Fruit fly (Drosophila melanogaster) whole organism, wandering third instar larva: ENCODE measurements around the gene CG7430.

Experiments
- CG9705 ChIP-seq: fragments of 200-800 bp; sonication (Bioruptor generic); optimal IDR thresholded peaks from 2 replicates; lab custom pipeline; 2018; ENCODE audit warnings: missing biosample characterization, mild to moderate bottlenecking, missing genetic modification characterization
- CrebA ChIP-seq: fragments of 200-800 bp; sonication (Bioruptor generic); optimal IDR thresholded peaks from 2 replicates; lab custom pipeline; 2016; ENCODE audit warnings: missing biosample characterization, mild to moderate bottlenecking, missing genetic modification characterization, borderline replicate concordance
- Dfd ChIP-seq: fragments of >200 bp; optimal IDR thresholded peaks from 2 replicates; lab custom pipeline; 2017; ENCODE audit warnings: missing biosample characterization, missing genetic modification characterization
- Dif ChIP-seq: fragments of 200-275, 200-300 bp; sonication (Bioruptor generic); optimal IDR thresholded peaks from 2 replicates; lab custom pipeline; 2018; ENCODE audit warnings: missing biosample characterization, missing genetic modification characterization; ENCODE audit not compliant: partially characterized antibody
- GATAd ChIP-seq: sonication (Bioruptor generic); optimal IDR thresholded peaks from 2 replicates; lab custom pipeline; 2016; ENCODE audit warnings: missing biosample characterization, missing genetic modification characterization
- Hnf4 ChIP-seq: fragments of 200-800 bp; sonication (Bioruptor generic); optimal IDR thresholded peaks from 2 replicates; lab custom pipeline; 2016; ENCODE audit warnings: missing biosample characterization, mild to moderate bottlenecking, missing genetic modification characterization
- Hr83 ChIP-seq: fragments of 200-300 bp; sonication (Bioruptor generic); optimal IDR thresholded peaks from 2 replicates; lab custom pipeline; 2016; ENCODE audit warnings: missing biosample characterization, mild to moderate bottlenecking, missing genetic modification characterization, moderate library complexity; ENCODE audit not compliant: poor library complexity, severe bottlenecking
- Mio ChIP-seq: sonication (Bioruptor generic); optimal IDR thresholded peaks from 2 replicates; lab custom pipeline; 2016; ENCODE audit warnings: missing biosample characterization, missing genetic modification characterization
- Myc ChIP-seq: fragments of >200 bp; optimal IDR thresholded peaks from 2 replicates; lab custom pipeline; 2017
- N ChIP-seq: fragments of >200 bp; optimal IDR thresholded peaks from 2 replicates; lab custom pipeline; 2018; ENCODE audit warnings: missing biosample characterization, missing external identifiers, missing genetic modification characterization
- OdsH ChIP-seq: fragments of 200-800 bp; sonication (Bioruptor generic); optimal IDR thresholded peaks from 2 replicates; lab custom pipeline; 2016; ENCODE audit warnings: missing biosample characterization, mild to moderate bottlenecking, missing genetic modification characterization
- Rel ChIP-seq, 2 experiments: fragments of 200-800 bp; sonication (Bioruptor generic) in 1 of 2; optimal IDR thresholded peaks; 2 replicates in 1 of 2; 3 replicates in 1 of 2; lab custom pipeline; 2016 to 2019; ENCODE audit warnings: mild to moderate bottlenecking in 2 of 2, missing biosample characterization in 2 of 2, missing genetic modification characterization in 2 of 2, moderate library complexity in 1 of 2
- Sp1 ChIP-seq: fragments of 200-800 bp; sonication (Bioruptor generic); optimal IDR thresholded peaks from 3 replicates; lab custom pipeline; 2019; ENCODE audit warnings: missing biosample characterization, mild to moderate bottlenecking, missing genetic modification characterization, moderate library complexity
- Vsx2 ChIP-seq: fragments of 200-300, 225-300 bp; sonication (Bioruptor generic); optimal IDR thresholded peaks from 2 replicates; lab custom pipeline; 2018; ENCODE audit warnings: missing biosample characterization, missing genetic modification characterization; ENCODE audit not compliant: partially characterized antibody
- br ChIP-seq: fragments of 200-800 bp; sonication (Bioruptor generic); optimal IDR thresholded peaks from 2 replicates; lab custom pipeline; 2016; ENCODE audit warnings: missing biosample characterization, missing genetic modification characterization
- brk ChIP-seq: fragments of 200-800 bp; sonication (Bioruptor generic); optimal IDR thresholded peaks from 2 replicates; lab custom pipeline; 2016; ENCODE audit warnings: missing biosample characterization, mild to moderate bottlenecking, missing genetic modification characterization
- dmrt93B ChIP-seq: fragments of 200-800 bp; sonication (Bioruptor generic); optimal IDR thresholded peaks from 2 replicates; lab custom pipeline; 2018; ENCODE audit warnings: missing biosample characterization, mild to moderate bottlenecking, missing genetic modification characterization
- dsf ChIP-seq: sonication (Bioruptor generic); optimal IDR thresholded peaks from 2 replicates; lab custom pipeline; 2016; ENCODE audit warnings: missing biosample characterization, missing genetic modification characterization, borderline replicate concordance
- ey ChIP-seq: fragments of 200-800 bp; sonication (Bioruptor generic); optimal IDR thresholded peaks from 2 replicates; lab custom pipeline; 2016; ENCODE audit warnings: missing biosample characterization, missing genetic modification characterization
- foxo ChIP-seq, 2 experiments: fragments of 200-800 bp; sonication (Bioruptor generic); optimal IDR thresholded peaks; 2 replicates in 1 of 2; 3 replicates in 1 of 2; lab custom pipeline; 2016 to 2017; ENCODE audit warnings: missing biosample characterization in 2 of 2, missing genetic modification characterization in 2 of 2
- fru ChIP-seq: fragments of 200-800 bp; sonication (Bioruptor generic); optimal IDR thresholded peaks from 3 replicates; lab custom pipeline; 2016; ENCODE audit warnings: missing biosample characterization, mild to moderate bottlenecking, missing genetic modification characterization
- h ChIP-seq: fragments of 200-800 bp; sonication (Bioruptor generic); optimal IDR thresholded peaks from 3 replicates; lab custom pipeline; 2016; ENCODE audit warnings: missing biosample characterization, mild to moderate bottlenecking, missing genetic modification characterization
- jim ChIP-seq: fragments of 175-275, 200-325 bp; sonication (Bioruptor generic); optimal IDR thresholded peaks from 2 replicates; lab custom pipeline; 2016; ENCODE audit warnings: missing biosample characterization, mild to moderate bottlenecking, missing genetic modification characterization
- lola ChIP-seq: fragments of >200 bp; optimal IDR thresholded peaks from 2 replicates; lab custom pipeline; 2017; ENCODE audit warnings: missing biosample characterization, missing genetic modification characterization
- pan ChIP-seq: fragments of >200 bp; optimal IDR thresholded peaks from 2 replicates; lab custom pipeline; 2017
- psq ChIP-seq: fragments of 200-800 bp; sonication (Bioruptor generic); optimal IDR thresholded peaks from 3 replicates; lab custom pipeline; 2017; ENCODE audit warnings: missing biosample characterization, mild to moderate bottlenecking, missing genetic modification characterization, moderate library complexity
- rgr ChIP-seq: fragments of 200-800 bp; sonication (Bioruptor generic); optimal IDR thresholded peaks from 3 replicates; lab custom pipeline; 2016; ENCODE audit warnings: missing biosample characterization, mild to moderate bottlenecking, missing genetic modification characterization
- sage ChIP-seq: fragments of 200-800 bp; sonication (Bioruptor generic); optimal IDR thresholded peaks from 2 replicates; lab custom pipeline; 2016; ENCODE audit warnings: missing biosample characterization, mild to moderate bottlenecking, missing genetic modification characterization
- sv ChIP-seq: fragments of 200-800 bp; sonication (Bioruptor generic); optimal IDR thresholded peaks from 3 replicates; lab custom pipeline; 2016; ENCODE audit warnings: missing biosample characterization, missing genetic modification characterization
- tai ChIP-seq: sonication (Bioruptor generic); optimal IDR thresholded peaks from 2 replicates; lab custom pipeline; 2016; ENCODE audit warnings: missing biosample characterization, missing genetic modification characterization
- usp ChIP-seq: fragments of >200 bp; optimal IDR thresholded peaks from 2 replicates; lab custom pipeline; 2017; ENCODE audit warnings: missing biosample characterization, missing genetic modification characterization
- woc ChIP-seq: sonication (Bioruptor generic); optimal IDR thresholded peaks from 2 replicates; lab custom pipeline; 2016; ENCODE audit warnings: missing biosample characterization, mild to moderate bottlenecking, missing genetic modification characterization

Gene CG7430

dm6 chr3L:17802107-17802506 lies 44.6 kb upstream of the CG7430 start, which contains the start of gene NUCB1:
Gene NUCB1, minus strand, starts transcription at chr3L:17802279.
- TF ChIP-seq Myc (lab: Kevin White, UChicago) (peak; percentile 85), sv (peak; percentile 26), Dfd (GFP tag; lab: Kevin White, UChicago) (no peak), fru (GFP tag; lab: Kevin White, UChicago) (peak; percentile 18), CG9705 (GFP tag; lab: Kevin White, UChicago) (peak; percentile 27), GATAd (GFP tag; lab: Kevin White, UChicago) (peak; percentile 26), foxo (GFP tag; optimal IDR thresholded peaks at IDR 0.05; lab: Kevin White, UChicago) (peak in 1 of 2 experiments; percentile 46), lola (GFP tag; lab: Kevin White, UChicago) (no peak), tai (GFP tag; lab: Kevin White, UChicago) (no peak), dmrt93B (no peak), CrebA (GFP tag; lab: Kevin White, UChicago) (peak; percentile 25), psq (GFP tag; lab: Kevin White, UChicago) (no peak), Vsx2 (GFP tag; lab: Kevin White, UChicago) (no peak), Hnf4 (GFP tag; lab: Kevin White, UChicago) (no peak), h (peak; percentile 55), N (no peak), dsf (GFP tag; lab: Kevin White, UChicago) (no peak), Sp1 (GFP tag; lab: Kevin White, UChicago) (no peak), sage (GFP tag; lab: Kevin White, UChicago) (no peak), usp (GFP tag; lab: Kevin White, UChicago) (no peak), Rel (GFP tag; optimal IDR thresholded peaks at IDR 0.05; lab: Kevin White, UChicago) (no peak), Rel (tag; optimal IDR thresholded peaks at IDR 0.05; lab: Kevin White, UChicago) (peak; percentile 94), woc (GFP tag; lab: Kevin White, UChicago) (peak; percentile 93), Mio (no peak), Dif (GFP tag; lab: Kevin White, UChicago) (no peak), jim (GFP tag; lab: Kevin White, UChicago) (peak; percentile 5), Hr83 (peak; percentile 70), rgr (GFP tag; lab: Kevin White, UChicago) (peak; percentile 54), ey (GFP tag; lab: Kevin White, UChicago) (no peak), br (GFP tag; lab: Kevin White, UChicago) (peak; percentile 1), OdsH (GFP tag; lab: Kevin White, UChicago) (no peak)

dm6 chr3L:17804511-17804910 lies 42.2 kb upstream of the CG7430 start, which contains the start of gene ais:
Gene ais, minus strand, starts transcription at chr3L:17804715.
- peak; percentile 36 for TF ChIP-seq rgr (GFP tag; lab: Kevin White, UChicago)
- TF ChIP-seq foxo (GFP tag; optimal IDR thresholded peaks at IDR 0.05; lab: Kevin White, UChicago): peak in 1 of 2 experiments; percentile 44
- peak; percentile 3 for TF ChIP-seq psq (GFP tag; lab: Kevin White, UChicago)
- TF ChIP-seq GATAd (GFP tag; lab: Kevin White, UChicago): no peak
- TF ChIP-seq Myc (lab: Kevin White, UChicago): peak; percentile 61
- TF ChIP-seq, all 38 proteins: peak for 4

dm6 chr3L:17806357-17807025 lies 40.2 kb upstream of the CG7430 start, which contains the start of gene CG32187:
Gene CG32187, minus strand, starts transcription at chr3L:17806365.
- TF ChIP-seq dsf (GFP tag; lab: Kevin White, UChicago): no peak
- no peak for TF ChIP-seq N
- TF ChIP-seq rgr (GFP tag; lab: Kevin White, UChicago): no peak
- no peak for TF ChIP-seq Mio
- TF ChIP-seq Myc (lab: Kevin White, UChicago): no peak
- no peak for TF ChIP-seq sv
- no peak for TF ChIP-seq brk (GFP tag; lab: Kevin White, UChicago)
- no peak for TF ChIP-seq Rel (GFP tag; optimal IDR thresholded peaks at IDR 0.05; lab: Kevin White, UChicago)
- no peak for TF ChIP-seq Rel (tag; optimal IDR thresholded peaks at IDR 0.05; lab: Kevin White, UChicago)
- TF ChIP-seq Hnf4 (GFP tag; lab: Kevin White, UChicago): no peak
- no peak for TF ChIP-seq dmrt93B
- TF ChIP-seq h: no peak
- no peak for TF ChIP-seq Vsx2 (GFP tag; lab: Kevin White, UChicago)
- no peak for TF ChIP-seq pan (lab: Kevin White, UChicago)
- TF ChIP-seq, all 38 proteins: peak for 0
